Worm (Caenorhabditis elegans) whole organism, young adult: ENCODE measurements around the gene str-15.

Source experiments
- B0019.2 ChIP-seq: fragments of 200-800 bp; sonication (Bioruptor generic); conservative IDR thresholded peaks from 2 replicates; pipeline ENCODE4 v1.3.6; 2022; ENCODE audit warnings: missing genetic modification reagents, missing genetic modification characterization, missing compliant biosample characterization
- B0035.1 ChIP-seq: sonication (generic microtip); optimal IDR thresholded peaks from 2 replicates; lab custom pipeline; 2016; ENCODE audit warnings: missing genetic modification characterization, mild to moderate bottlenecking, missing compliant biosample characterization, missing genotype, missing genetic modification reagents
- F37B4.10 ChIP-seq: fragments of 200-800 bp; sonication (Bioruptor generic); IDR thresholded peaks from 2 replicates; pipeline ENCODE4 v1.3.6; 2022; ENCODE audit warnings: missing genetic modification characterization, missing compliant biosample characterization
- K11D2.4 ChIP-seq: fragments of 200-800 bp; sonication (Bioruptor generic); IDR thresholded peaks from 2 replicates; pipeline ENCODE4 v1.3.6; 2022; ENCODE audit warnings: missing genetic modification reagents, missing genetic modification characterization, missing compliant biosample characterization
- T07F8.4 ChIP-seq: sonication (generic microtip); optimal IDR thresholded peaks from 2 replicates; lab custom pipeline; 2016; ENCODE audit warnings: mild to moderate bottlenecking, missing genetic modification characterization, moderate library complexity, missing compliant biosample characterization
- Y67H2A.10 ChIP-seq: fragments of 200-800 bp; sonication (Bioruptor generic); conservative IDR thresholded peaks from 2 replicates; pipeline ENCODE4 v1.3.6; 2022; ENCODE audit warnings: missing genetic modification reagents, missing genetic modification characterization, missing compliant biosample characterization
- ama-1 ChIP-seq, 3 experiments: fragments of 150-350 bp in 1 of 3; sonication (generic microtip) in 2 of 3; optimal IDR thresholded peaks; 2 replicates each; lab custom pipeline; 2014 to 2018; ENCODE audit warnings: missing biosample characterization in 2 of 3, missing genetic modification characterization in 2 of 3, missing genetic modification reagents in 2 of 3
- aptf-2 ChIP-seq: fragments of 200-800 bp; sonication (Bioruptor generic); conservative IDR thresholded peaks from 2 replicates; pipeline ENCODE4 v1.3.6; 2022; ENCODE audit warnings: missing genetic modification reagents, missing genetic modification characterization, missing compliant biosample characterization
- atf-7 ChIP-seq: sonication (generic microtip); optimal IDR thresholded peaks from 2 replicates; lab custom pipeline; 2017; ENCODE audit warnings: mild to moderate bottlenecking, missing genetic modification characterization, missing compliant biosample characterization
- cebp-1 ChIP-seq, 2 experiments: fragments of 200-800 bp in 1 of 2; sonication (Bioruptor generic) in 1 of 2; sonication (generic microtip) in 1 of 2; IDR thresholded peaks in 1 of 2; optimal IDR thresholded peaks in 1 of 2; 2 replicates each; pipeline versions ENCODE4 v1.3.6 to Lab custom; 2017 to 2022; ENCODE audit warnings: missing compliant biosample characterization in 2 of 2, missing genetic modification characterization in 2 of 2, mild to moderate bottlenecking in 1 of 2, missing genetic modification reagents in 1 of 2, moderate library complexity in 1 of 2
- ceh-27 ChIP-seq: fragments of 200-800 bp; sonication (Bioruptor generic); optimal IDR thresholded peaks from 2 replicates; lab custom pipeline; 2018; ENCODE audit warnings: mild to moderate bottlenecking, missing genetic modification characterization, moderate library complexity, missing compliant biosample characterization
- ceh-58 ChIP-seq: fragments of 200-800 bp; sonication (Bioruptor generic); IDR thresholded peaks from 2 replicates; pipeline ENCODE4 v1.3.6; 2022; ENCODE audit warnings: missing genetic modification characterization, missing compliant biosample characterization
- ceh-79 ChIP-seq: sonication (generic microtip); optimal IDR thresholded peaks from 2 replicates; lab custom pipeline; 2017; ENCODE audit warnings: mild to moderate bottlenecking, missing genetic modification characterization, missing compliant biosample characterization
- ceh-91 ChIP-seq: fragments of 200-800 bp; sonication (Bioruptor generic); IDR thresholded peaks from 2 replicates; pipeline ENCODE4 v1.3.6; 2022; ENCODE audit warnings: missing genetic modification reagents, missing genetic modification characterization, missing compliant biosample characterization
- efl-1 ChIP-seq: fragments of 150-350 bp; optimal IDR thresholded peaks from 2 replicates; lab custom pipeline; 2014; ENCODE audit warnings: missing biosample characterization, missing genetic modification reagents, missing genetic modification characterization
- ets-4 ChIP-seq: fragments of 200-800 bp; sonication (Bioruptor generic); optimal IDR thresholded peaks from 2 replicates; lab custom pipeline; 2018; ENCODE audit warnings: mild to moderate bottlenecking, missing genetic modification characterization, missing compliant biosample characterization
- fkh-3 ChIP-seq: sonication (generic microtip); optimal IDR thresholded peaks from 2 replicates; lab custom pipeline; 2016; ENCODE audit warnings: mild to moderate bottlenecking, missing genetic modification characterization, missing compliant biosample characterization
- gei-17 ChIP-seq: fragments of 200-800 bp; sonication (Bioruptor generic); optimal IDR thresholded peaks from 2 replicates; lab custom pipeline; 2018; ENCODE audit warnings: mild to moderate bottlenecking, missing genetic modification characterization, missing compliant biosample characterization
- hmg-1.2 ChIP-seq: fragments of 200-800 bp; sonication (Bioruptor generic); IDR thresholded peaks from 2 replicates; pipeline ENCODE4 v1.3.6; 2022; ENCODE audit warnings: missing genetic modification reagents, missing genetic modification characterization, missing compliant biosample characterization
- let-607 ChIP-seq, 2 experiments: fragments of 200-800 bp in 1 of 2; sonication (Bioruptor generic) in 1 of 2; sonication (generic microtip) in 1 of 2; optimal IDR thresholded peaks; 2 replicates each; lab custom pipeline; 2016 to 2018; ENCODE audit warnings: mild to moderate bottlenecking in 2 of 2, missing compliant biosample characterization in 2 of 2, missing genetic modification characterization in 2 of 2, moderate library complexity in 2 of 2, missing genotype in 1 of 2
- lin-40 ChIP-seq: sonication (generic microtip); optimal IDR thresholded peaks from 2 replicates; lab custom pipeline; 2016; ENCODE audit warnings: missing genetic modification characterization, mild to moderate bottlenecking, missing compliant biosample characterization, missing genotype, missing genetic modification reagents
- lir-1 ChIP-seq: fragments of 200-800 bp; sonication (Bioruptor generic); conservative IDR thresholded peaks from 2 replicates; pipeline ENCODE4 v1.3.6; 2022; ENCODE audit warnings: missing genetic modification reagents, missing genetic modification characterization, missing compliant biosample characterization
- lsl-1 ChIP-seq: fragments of 200-800 bp; sonication (Bioruptor generic); optimal IDR thresholded peaks from 2 replicates; lab custom pipeline; 2018; ENCODE audit warnings: mild to moderate bottlenecking, missing genetic modification characterization, moderate library complexity, missing compliant biosample characterization
- lsy-27 ChIP-seq: sonication (generic microtip); optimal IDR thresholded peaks from 2 replicates; lab custom pipeline; 2017; ENCODE audit warnings: missing genetic modification characterization, mild to moderate bottlenecking, missing compliant biosample characterization, antibody characterized with exemption, missing genotype, borderline replicate concordance; ENCODE audit not compliant: insufficient read depth
- madf-6 ChIP-seq: fragments of 200-800 bp; sonication (Bioruptor generic); IDR thresholded peaks from 2 replicates; pipeline ENCODE4 v1.3.6; 2022; ENCODE audit warnings: missing genetic modification reagents, missing genetic modification characterization, missing compliant biosample characterization
- madf-8 ChIP-seq: fragments of 200-800 bp; sonication (Bioruptor generic); conservative IDR thresholded peaks from 2 replicates; pipeline ENCODE4 v1.3.6; 2022; ENCODE audit warnings: missing genetic modification reagents, missing genetic modification characterization, missing compliant biosample characterization
- nfya-1 ChIP-seq: sonication (generic microtip); optimal IDR thresholded peaks from 2 replicates; lab custom pipeline; 2017; ENCODE audit warnings: antibody characterized with exemption, missing compliant biosample characterization, missing genetic modification characterization, borderline replicate concordance; ENCODE audit not compliant: insufficient read depth
- nfyb-1 ChIP-seq: fragments of 200-800 bp; sonication (Bioruptor generic); IDR thresholded peaks from 2 replicates; pipeline ENCODE4 v1.3.6; 2022; ENCODE audit warnings: missing genetic modification reagents, missing genetic modification characterization, missing compliant biosample characterization
- nhr-179 ChIP-seq: sonication (generic microtip); optimal IDR thresholded peaks from 2 replicates; lab custom pipeline; 2016; ENCODE audit warnings: mild to moderate bottlenecking, missing genetic modification characterization, missing compliant biosample characterization
- pbrm-1 ChIP-seq: fragments of 200-800 bp; sonication (Bioruptor generic); IDR thresholded peaks from 2 replicates; pipeline ENCODE4 v1.3.6; 2022; ENCODE audit warnings: missing genetic modification reagents, missing genetic modification characterization, missing compliant biosample characterization
- sea-2 ChIP-seq: fragments of 200-800 bp; sonication (Bioruptor generic); IDR thresholded peaks from 2 replicates; pipeline ENCODE4 v1.3.6; 2022; ENCODE audit warnings: missing genetic modification characterization, missing compliant biosample characterization
- snpc-1.1 ChIP-seq: sonication (generic microtip); optimal IDR thresholded peaks from 2 replicates; lab custom pipeline; 2017; ENCODE audit warnings: missing genetic modification characterization, mild to moderate bottlenecking, missing compliant biosample characterization, antibody characterized with exemption, moderate library complexity, missing genotype, missing genetic modification reagents; ENCODE audit not compliant: insufficient read depth
- somi-1 ChIP-seq: fragments of 200-800 bp; sonication (Bioruptor generic); optimal IDR thresholded peaks from 2 replicates; lab custom pipeline; 2018; ENCODE audit warnings: mild to moderate bottlenecking, missing genetic modification characterization, missing compliant biosample characterization
- tbp1 ChIP-seq: fragments of 200-800 bp; sonication (Bioruptor generic); optimal IDR thresholded peaks from 2 replicates; lab custom pipeline; 2018; ENCODE audit warnings: mild to moderate bottlenecking, missing genetic modification characterization, missing compliant biosample characterization
- unc-130 ChIP-seq: sonication (generic microtip); optimal IDR thresholded peaks from 2 replicates; lab custom pipeline; 2016; ENCODE audit warnings: missing genetic modification reagents, missing genetic modification characterization, missing compliant biosample characterization
- zfh-2 ChIP-seq: fragments of 200-800 bp; sonication (Bioruptor generic); conservative IDR thresholded peaks from 2 replicates; pipeline ENCODE4 v1.3.6; 2022; ENCODE audit warnings: missing genetic modification reagents, missing genetic modification characterization, missing compliant biosample characterization
- zim-3 ChIP-seq: sonication (generic microtip); optimal IDR thresholded peaks from 2 replicates; lab custom pipeline; 2017; ENCODE audit warnings: mild to moderate bottlenecking, missing genetic modification characterization, moderate library complexity, missing compliant biosample characterization
- ztf-22 ChIP-seq: fragments of 200-800 bp; sonication (Bioruptor generic); optimal IDR thresholded peaks from 2 replicates; lab custom pipeline; 2018; ENCODE audit warnings: mild to moderate bottlenecking, missing genetic modification characterization, moderate library complexity, missing compliant biosample characterization
- ztf-6 ChIP-seq: fragments of 200-800 bp; sonication (Bioruptor generic); IDR thresholded peaks from 2 replicates; pipeline ENCODE4 v1.3.6; 2022; ENCODE audit warnings: missing genetic modification reagents, missing genetic modification characterization, missing compliant biosample characterization

Gene str-15

DNA sequence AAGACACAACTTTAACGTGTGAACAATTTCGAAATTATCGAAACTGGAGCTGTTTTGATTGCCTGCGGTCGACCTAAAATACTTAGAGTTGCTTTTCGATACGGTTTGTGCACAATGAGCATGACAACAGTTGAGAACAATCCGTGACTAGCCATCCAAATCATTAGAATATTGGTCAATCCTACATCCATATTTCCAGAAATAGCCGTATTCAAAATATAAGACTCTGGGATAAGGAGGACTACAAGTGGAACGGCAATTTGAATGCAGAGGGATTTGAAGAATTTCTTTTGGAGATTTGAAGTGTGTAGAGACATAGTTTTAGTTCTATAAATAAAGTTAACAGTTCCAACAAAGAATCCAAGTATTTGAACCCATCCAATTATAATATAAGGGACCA lies 763 bp upstream of the str-15 start:
- TF ChIP-seq lsl-1 (no peak), atf-7 (tag; lab: Kevin White, UChicago) (no peak), ama-1 (optimal IDR thresholded peaks at IDR 0.05; lab: Kevin White, UChicago) (no peak), ama-1 (GFP tag; optimal IDR thresholded peaks at IDR 0.05; lab: Kevin White, UChicago) (no peak), cebp-1 (GFP tag; IDR thresholded peaks at IDR 0.05; lab: Robert Waterston, UW) (no peak), cebp-1 (tag; optimal IDR thresholded peaks at IDR 0.05; lab: Kevin White, UChicago) (no peak), zim-3 (tag; lab: Kevin White, UChicago) (no peak)

DNA sequence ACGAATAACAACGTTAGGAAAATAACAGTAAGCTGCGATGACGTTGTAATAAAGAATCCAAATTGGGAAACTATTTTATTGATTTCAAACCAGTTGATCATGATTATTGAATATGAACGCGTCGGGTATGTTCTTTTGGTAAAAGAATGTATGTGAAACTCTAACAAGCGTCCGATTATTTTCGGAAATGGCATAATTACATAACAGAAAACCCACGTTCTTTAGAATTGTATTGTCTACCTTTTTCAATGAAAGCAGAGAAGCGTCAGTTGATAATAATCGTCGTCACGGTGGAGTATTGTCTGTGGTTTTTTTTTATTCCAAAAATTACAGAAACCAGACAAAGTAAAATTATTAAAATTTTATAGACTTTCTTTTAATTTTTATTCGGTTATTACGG lies 3.5 kb downstream of the str-15 start, which contains the start of gene str-14:
str-14 (minus strand) TSS at position 101 of the 400 bp plus-strand sequence.
- no peak for TF ChIP-seq zfh-2 (GFP tag; lab: Robert Waterston, UW)
- TF ChIP-seq B0035.1 (tag; lab: Kevin White, UChicago), result no peak
- no peak for TF ChIP-seq lsy-27 (tag; lab: Kevin White, UChicago)

DNA sequence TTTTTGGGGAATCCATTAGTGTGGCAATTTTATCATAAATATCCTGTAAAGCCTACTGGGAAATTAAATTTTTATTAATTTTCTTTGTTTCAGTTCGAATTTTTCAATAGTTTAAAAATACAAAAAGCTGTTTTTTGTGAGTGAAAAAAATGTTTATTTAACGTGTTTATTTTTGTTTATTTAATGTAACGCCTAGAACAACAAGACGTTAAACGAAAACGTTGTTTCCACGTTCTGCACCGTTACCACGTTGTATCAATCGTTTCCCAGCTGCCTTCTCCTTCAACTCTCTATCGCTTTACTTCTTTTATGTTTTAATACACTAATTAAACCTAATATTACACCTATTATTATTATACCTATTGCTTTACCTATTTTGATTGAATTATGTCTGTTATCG lies 10.9 kb downstream of the str-15 start, which contains the start of gene T08G3.13:
T08G3.13 (plus strand) TSS at position 301 of the 400 bp plus-strand sequence.
- no peak for TF ChIP-seq ztf-22
- no peak for TF ChIP-seq ets-4
- TF ChIP-seq sea-2 (GFP tag; lab: Robert Waterston, UW), result no peak
- no peak for TF ChIP-seq lin-40 (tag; lab: Kevin White, UChicago)
- no peak for TF ChIP-seq hmg-1.2 (GFP tag; lab: Robert Waterston, UW)
- TF ChIP-seq pbrm-1, result no peak
- TF ChIP-seq nfyb-1 (GFP tag; lab: Robert Waterston, UW), result no peak
- TF ChIP-seq let-607 (tag; optimal IDR thresholded peaks at IDR 0.05; lab: Kevin White, UChicago), result no peak
- TF ChIP-seq fkh-3 (tag; lab: Kevin White, UChicago), result no peak
- no peak for TF ChIP-seq ceh-79
- TF ChIP-seq madf-8 (GFP tag; lab: Robert Waterston, UW), result no peak
- no peak for TF ChIP-seq Y67H2A.10 (GFP tag; lab: Robert Waterston, UW)

DNA sequence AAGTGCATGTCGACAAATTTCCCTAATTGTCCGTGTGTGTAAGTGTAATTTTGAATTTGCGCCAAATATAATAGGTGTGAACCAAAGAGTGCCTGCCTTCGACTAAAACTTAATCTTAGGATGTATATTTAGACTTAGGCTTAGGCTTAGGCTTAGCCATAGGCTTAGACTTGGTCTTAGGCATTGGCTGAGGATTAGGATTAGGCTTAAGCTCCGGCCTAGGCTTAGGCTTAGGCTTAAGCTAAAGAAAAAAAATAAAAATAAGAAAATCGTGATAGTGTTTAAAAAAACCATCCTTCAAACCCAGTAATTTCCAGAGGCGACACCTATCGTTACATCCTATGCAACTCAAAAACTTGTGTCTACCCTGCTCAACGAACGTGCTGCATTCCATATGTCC lies 12.4 kb downstream of the str-15 start:
- no peak for TF ChIP-seq madf-6 (GFP tag; lab: Robert Waterston, UW)
- no peak for TF ChIP-seq ceh-58 (GFP tag; lab: Robert Waterston, UW)
- TF ChIP-seq somi-1, result no peak
- no peak for TF ChIP-seq lir-1 (GFP tag; lab: Robert Waterston, UW)
- no peak for TF ChIP-seq nhr-179 (tag; lab: Kevin White, UChicago)
- no peak for TF ChIP-seq tbp1 (GFP tag; lab: Kevin White, UChicago)
- no peak for TF ChIP-seq T07F8.4 (tag; lab: Kevin White, UChicago)
- no peak for TF ChIP-seq efl-1
- TF ChIP-seq gei-17, result no peak
- TF ChIP-seq B0019.2 (GFP tag; lab: Robert Waterston, UW), result no peak
- TF ChIP-seq ceh-91 (GFP tag; lab: Robert Waterston, UW), result no peak
- TF ChIP-seq aptf-2 (GFP tag; lab: Robert Waterston, UW), result no peak

- TF ChIP-seq K11D2.4 (GFP tag; lab: Robert Waterston, UW) (no peak), ztf-6 (GFP tag; lab: Robert Waterston, UW) (no peak), F37B4.10 (GFP tag; lab: Robert Waterston, UW) (no peak), snpc-1.1 (tag; lab: Kevin White, UChicago) (no peak), nfya-1 (tag; lab: Kevin White, UChicago) (no peak), T07F8.4 (tag; lab: Kevin White, UChicago) (no peak), ceh-27 (GFP tag; lab: Kevin White, UChicago) (no peak), unc-130 (GFP tag; lab: Kevin White, UChicago) (no peak), lin-40 (tag; lab: Kevin White, UChicago) (no peak)
Observed at ce11 chrV:16445676-16446075, 12.9 kb downstream of the str-15 start, which contains the start of gene T08G3.6. Gene T08G3.6 (plus strand): TSS chrV:16445976.
